Worm (Caenorhabditis elegans): Measurements from ENCODE around the gene repo-1.

ce11 chrIV:12133776-12134175 lies 49.5 kb downstream of the repo-1 start:
- TF ChIP-seq T22C8.4 (GFP tag; IDR thresholded peaks at IDR 0.05) (no peak), flt-1 (GFP tag; IDR thresholded peaks at IDR 0.05) (no peak; the same call in 1 of the 2 replicates), ref-1 (GFP tag; conservative IDR thresholded peaks at IDR 0.05) (no peak), tab-1 (GFP tag; IDR thresholded peaks at IDR 0.05) (no peak), ztf-29 (GFP tag; IDR thresholded peaks at IDR 0.05) (no peak), klf-2 (GFP tag; conservative IDR thresholded peaks at IDR 0.05) (no peak), cog-1 (tag; optimal IDR thresholded peaks at IDR 0.05) (no peak), ztf-23 (GFP tag; IDR thresholded peaks at IDR 0.05) (no peak)

Data from whole organism, midembryonic.